Worm (Caenorhabditis elegans) whole organism, L3 larva: ENCODE results near the gene ima-1.
A peak's percentile ranks its signal among the peaks of the same experiment; 100 is the strongest.

ENCODE experiments used
- R02D3.7 ChIP-seq: fragments of 150-350 bp; optimal IDR thresholded peaks from 2 replicates; lab custom pipeline; 2014; ENCODE audit warnings: missing biosample characterization, missing genetic modification characterization
- ZK546.5 ChIP-seq: sonication (generic microtip); optimal IDR thresholded peaks from 2 replicates; lab custom pipeline; 2017; ENCODE audit warnings: missing biosample characterization, missing genetic modification characterization
- aly-2 ChIP-seq: fragments of 150-350 bp; optimal IDR thresholded peaks from 2 replicates; lab custom pipeline; 2014; ENCODE audit warnings: missing biosample characterization, missing genetic modification characterization
- ceh-16 ChIP-seq: sonication (generic microtip); optimal IDR thresholded peaks from 2 replicates; lab custom pipeline; 2017; ENCODE audit warnings: missing biosample characterization, missing genetic modification characterization
- ceh-28 ChIP-seq: fragments of 150-350 bp; optimal IDR thresholded peaks from 2 replicates; lab custom pipeline; 2014; ENCODE audit warnings: missing biosample characterization, missing genetic modification reagents, missing genetic modification characterization
- ceh-9 ChIP-seq: sonication (generic microtip); optimal IDR thresholded peaks from 2 replicates; lab custom pipeline; 2018; ENCODE audit warnings: missing biosample characterization, missing genetic modification characterization
- daf-12 ChIP-seq: fragments of 150-350 bp; optimal IDR thresholded peaks from 2 replicates; lab custom pipeline; 2014; ENCODE audit warnings: missing biosample characterization, missing genetic modification reagents, missing genetic modification characterization
- egl-27 ChIP-seq: sonication (generic microtip); optimal IDR thresholded peaks from 4 replicates; lab custom pipeline; 2017; ENCODE audit warnings: missing biosample characterization, missing genetic modification reagents, missing genetic modification characterization
- egl-5 ChIP-seq: fragments of 150-350 bp; optimal IDR thresholded peaks from 2 replicates; lab custom pipeline; 2017; ENCODE audit warnings: missing biosample characterization, missing genetic modification reagents, missing genetic modification characterization, inconsistent platforms
- elt-2 ChIP-seq: sonication (generic microtip); optimal IDR thresholded peaks from 2 replicates; lab custom pipeline; 2016; ENCODE audit warnings: missing genetic modification reagents, mild to moderate bottlenecking, missing genetic modification characterization, missing compliant biosample characterization
- elt-3 ChIP-seq, 3 experiments: fragments of 150-350 bp in 1 of 3; sonication (generic microtip) in 2 of 3; optimal IDR thresholded peaks; 2 replicates in 2 of 3; 4 replicates in 1 of 3; lab custom pipeline; 2014 to 2017; ENCODE audit warnings: missing biosample characterization in 3 of 3, missing genetic modification characterization in 3 of 3
- eor-1 ChIP-seq, 2 experiments: fragments of 150-350 bp; optimal IDR thresholded peaks; 2 replicates each; lab custom pipeline; 2014 to 2018; ENCODE audit warnings: missing biosample characterization in 2 of 2, missing genetic modification characterization in 2 of 2
- fkh-10 ChIP-seq: sonication (generic microtip); optimal IDR thresholded peaks from 2 replicates; lab custom pipeline; 2017; ENCODE audit warnings: missing biosample characterization, missing genetic modification reagents, missing genetic modification characterization
- fos-1 ChIP-seq: fragments of 150-350 bp; optimal IDR thresholded peaks from 2 replicates; lab custom pipeline; 2014; ENCODE audit warnings: missing biosample characterization, missing genetic modification characterization
- jun-1 ChIP-seq: fragments of 150-350 bp; optimal IDR thresholded peaks from 2 replicates; lab custom pipeline; 2014; ENCODE audit warnings: missing biosample characterization, missing genetic modification reagents, missing genetic modification characterization
- lin-15B ChIP-seq: fragments of 150-350 bp; optimal IDR thresholded peaks from 2 replicates; lab custom pipeline; 2014; ENCODE audit warnings: missing biosample characterization, missing genetic modification characterization
- lsy-12 ChIP-seq: sonication (generic microtip); optimal IDR thresholded peaks from 2 replicates; lab custom pipeline; 2016; ENCODE audit warnings: mild to moderate bottlenecking, missing genetic modification characterization, missing compliant biosample characterization
- mdl-1 ChIP-seq: fragments of 150-350 bp; optimal IDR thresholded peaks from 2 replicates; lab custom pipeline; 2014; ENCODE audit warnings: missing biosample characterization, missing genetic modification characterization
- mml-1 ChIP-seq: fragments of 150-350 bp; sonication (generic microtip); optimal IDR thresholded peaks from 3 replicates; lab custom pipeline; 2014; ENCODE audit warnings: missing biosample characterization, missing genetic modification characterization
- nhr-11 ChIP-seq: fragments of 150-350 bp; optimal IDR thresholded peaks from 2 replicates; lab custom pipeline; 2014; ENCODE audit warnings: missing biosample characterization, missing genetic modification characterization
- nhr-25 ChIP-seq: sonication (generic microtip); optimal IDR thresholded peaks from 2 replicates; lab custom pipeline; 2017; ENCODE audit warnings: missing biosample characterization, missing genetic modification characterization
- nhr-28 ChIP-seq: fragments of 150-350 bp; optimal IDR thresholded peaks from 2 replicates; lab custom pipeline; 2014; ENCODE audit warnings: missing biosample characterization, missing genetic modification characterization
- nhr-43 ChIP-seq: sonication (generic microtip); optimal IDR thresholded peaks from 2 replicates; lab custom pipeline; 2016; ENCODE audit warnings: mild to moderate bottlenecking, missing genetic modification characterization, missing compliant biosample characterization; ENCODE audit not compliant: poor library complexity, severe bottlenecking
- nhr-67 ChIP-seq: fragments of 150-350 bp; optimal IDR thresholded peaks from 2 replicates; lab custom pipeline; 2014; ENCODE audit warnings: missing biosample characterization, missing genetic modification characterization
- nhr-77 ChIP-seq: fragments of 150-350 bp; optimal IDR thresholded peaks from 2 replicates; lab custom pipeline; 2014; ENCODE audit warnings: missing biosample characterization, missing genetic modification characterization
- pqm-1 ChIP-seq: fragments of 150-350 bp; optimal IDR thresholded peaks from 2 replicates; lab custom pipeline; 2017; ENCODE audit warnings: missing biosample characterization, missing genetic modification characterization, inconsistent platforms
- sea-2 ChIP-seq: fragments of 150-350 bp; sonication (generic microtip); optimal IDR thresholded peaks from 4 replicates; lab custom pipeline; 2014; ENCODE audit warnings: missing biosample characterization, missing genetic modification reagents, missing genetic modification characterization
- skn-1 ChIP-seq: fragments of 150-350 bp; optimal IDR thresholded peaks from 2 replicates; lab custom pipeline; 2014; ENCODE audit warnings: missing biosample characterization, missing genetic modification characterization
- snpc-4 ChIP-seq: fragments of 150-350 bp; optimal IDR thresholded peaks from 2 replicates; lab custom pipeline; 2014; ENCODE audit warnings: missing biosample characterization, missing genetic modification characterization
- tbx-2 ChIP-seq: sonication (generic microtip); optimal IDR thresholded peaks from 2 replicates; lab custom pipeline; 2016; ENCODE audit warnings: mild to moderate bottlenecking, missing genetic modification characterization, missing compliant biosample characterization
- unc-39 ChIP-seq: sonication (generic microtip); optimal IDR thresholded peaks from 4 replicates; lab custom pipeline; 2017; ENCODE audit warnings: missing biosample characterization, missing genetic modification characterization
- unc-62 ChIP-seq: fragments of 150-350 bp; sonication (generic microtip); optimal IDR thresholded peaks from 4 replicates; lab custom pipeline; 2014; ENCODE audit warnings: missing biosample characterization, missing genetic modification reagents, missing genetic modification characterization
- ztf-4 ChIP-seq: fragments of 150-350 bp; optimal IDR thresholded peaks from 2 replicates; lab custom pipeline; 2014; ENCODE audit warnings: missing biosample characterization, missing genetic modification characterization

Gene ima-1

DNA sequence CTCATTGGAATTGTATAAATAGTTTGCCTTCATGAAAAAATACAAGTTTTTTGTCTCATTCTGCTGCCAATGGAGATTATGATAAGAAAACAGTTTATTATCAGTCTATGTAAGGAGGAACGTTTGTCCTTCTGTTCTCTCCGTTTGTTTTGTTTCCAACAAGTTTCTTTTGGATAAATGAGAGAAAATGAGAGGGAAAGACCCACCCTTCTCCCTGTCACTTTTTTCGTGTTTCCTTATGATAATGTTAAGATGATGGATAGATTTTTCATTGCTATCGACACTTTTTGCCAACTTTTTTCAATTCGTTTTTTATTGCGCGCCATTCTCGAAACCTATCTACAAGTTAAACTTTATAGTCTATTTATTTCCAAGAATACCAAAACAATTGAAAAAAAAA lies 8.3 kb upstream of the ima-1 start:
- TF ChIP-seq jun-1 (tag; lab: Kevin White, UChicago) (no peak), nhr-43 (peak; percentile 30)

DNA sequence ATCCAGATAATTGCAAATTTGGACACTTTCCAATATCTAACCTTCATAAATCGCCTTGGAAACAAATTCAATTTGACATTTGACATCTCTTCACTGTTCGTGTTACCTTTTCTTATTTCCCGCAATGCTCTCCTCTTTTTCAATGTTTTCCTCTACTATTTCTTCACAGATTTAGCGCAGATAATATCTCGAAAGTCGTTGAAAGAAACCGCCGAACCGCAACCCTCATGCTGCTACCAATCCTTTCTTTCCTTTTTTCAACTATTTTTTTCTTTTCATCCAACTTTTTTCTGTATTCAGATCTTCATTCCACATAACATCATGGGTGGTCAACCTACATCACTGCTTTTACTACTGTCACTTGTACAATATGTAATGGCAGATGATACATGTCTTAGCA lies 5.1 kb upstream of the ima-1 start, which contains the start of gene T19B10.5:
Gene T19B10.5 (plus strand): TSS at position 301 of the 400 bp plus-strand sequence.
- TF ChIP-seq unc-62: no peak
- no peak for TF ChIP-seq egl-27 (tag; lab: Kevin White, UChicago)
- TF ChIP-seq elt-3 (tag; optimal IDR thresholded peaks at IDR 0.05; lab: Kevin White, UChicago): no peak
- TF ChIP-seq skn-1 (tag; lab: Kevin White, UChicago): no peak
- no peak for TF ChIP-seq daf-12 (tag; lab: Kevin White, UChicago)
- TF ChIP-seq ztf-4 (tag; lab: Kevin White, UChicago): no peak
- TF ChIP-seq ZK546.5 (tag; lab: Kevin White, UChicago): no peak
- TF ChIP-seq ceh-9: no peak

DNA sequence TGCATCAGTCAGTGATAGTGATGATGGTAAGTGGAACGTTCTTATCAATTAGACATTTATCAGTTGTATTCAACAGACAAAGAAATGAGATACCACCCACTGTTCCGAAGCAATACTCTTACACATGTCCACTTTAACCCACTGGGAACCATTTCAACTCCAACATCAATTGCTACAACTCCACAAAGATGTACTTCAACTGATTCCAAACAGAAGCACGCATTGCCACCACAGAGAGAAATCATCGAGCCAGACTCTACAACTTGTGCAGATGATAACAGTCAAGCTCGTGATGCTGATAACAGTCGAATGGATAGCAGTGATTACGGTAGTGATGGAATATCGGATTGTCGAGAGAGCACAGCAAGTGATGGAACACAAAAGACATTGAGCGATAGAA lies 3.6 kb upstream of the ima-1 start:
- TF ChIP-seq pqm-1 (tag; lab: Kevin White, UChicago) (peak; percentile 52), elt-2 (tag; lab: Kevin White, UChicago) (peak; percentile 98), sea-2 (no peak)

DNA sequence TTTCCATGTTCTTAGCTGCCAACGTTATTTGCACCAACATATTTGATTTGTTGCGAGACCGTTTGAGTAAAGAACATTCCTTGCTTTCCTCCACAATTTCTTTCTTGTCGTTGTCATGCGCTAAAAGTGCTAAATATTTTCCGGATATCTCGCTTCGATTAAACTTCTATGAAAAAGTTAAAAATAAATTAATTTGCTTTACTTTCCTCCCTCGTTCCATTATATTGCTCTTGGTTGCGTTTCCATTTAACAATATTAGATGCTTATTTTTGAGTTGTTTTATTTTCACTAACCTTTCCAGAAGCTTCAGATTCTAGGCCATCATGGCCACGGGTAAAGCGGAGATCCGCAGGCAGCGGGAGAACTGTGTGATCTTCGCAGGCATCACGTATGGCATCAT lies 2.1 kb downstream of the ima-1 start, which contains the start of gene pgap-1:
Gene pgap-1 (plus strand): TSS at position 301 of the 400 bp plus-strand sequence.
- TF ChIP-seq fkh-10 (GFP tag; lab: Kevin White, UChicago) (no peak), egl-27 (tag; lab: Kevin White, UChicago) (no peak), ZK546.5 (tag; lab: Kevin White, UChicago) (no peak), elt-2 (tag; lab: Kevin White, UChicago) (no peak), daf-12 (tag; lab: Kevin White, UChicago) (no peak), unc-39 (no peak), eor-1 (tag; optimal IDR thresholded peaks at IDR 0.05; lab: Kevin White, UChicago) (no peak), nhr-11 (tag; lab: Kevin White, UChicago) (no peak), nhr-43 (no peak), nhr-67 (no peak), ztf-4 (tag; lab: Kevin White, UChicago) (no peak), lsy-12 (tag; lab: Kevin White, UChicago) (no peak), sea-2 (no peak), ceh-28 (tag; lab: Kevin White, UChicago) (no peak), mdl-1 (tag; lab: Kevin White, UChicago) (no peak)

DNA sequence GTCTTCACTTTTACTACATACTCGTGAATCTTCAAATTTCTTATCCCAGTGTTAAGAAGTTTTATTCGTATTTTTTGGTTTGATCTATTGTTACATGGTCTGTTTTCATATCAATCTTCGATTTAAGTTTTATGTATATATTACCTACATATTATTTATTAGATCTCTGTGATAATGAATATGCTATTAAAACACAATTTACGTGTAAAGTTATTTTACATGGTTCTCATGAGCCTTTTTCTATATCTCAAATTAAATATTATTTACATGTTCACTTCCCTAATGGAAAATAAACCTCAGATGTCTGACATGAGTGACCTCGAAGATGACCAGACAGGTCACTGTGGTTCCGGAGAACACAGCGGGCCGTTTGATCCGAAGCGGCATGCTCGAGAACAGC lies 5.1 kb downstream of the ima-1 start, which contains the start of gene mxl-1:
Gene mxl-1 (plus strand): TSS at position 301 of the 400 bp plus-strand sequence.
- TF ChIP-seq nhr-43 (no peak), ceh-28 (tag; lab: Kevin White, UChicago) (no peak), mml-1 (tag; lab: Kevin White, UChicago) (no peak), snpc-4 (tag; lab: Kevin White, UChicago) (no peak)

DNA sequence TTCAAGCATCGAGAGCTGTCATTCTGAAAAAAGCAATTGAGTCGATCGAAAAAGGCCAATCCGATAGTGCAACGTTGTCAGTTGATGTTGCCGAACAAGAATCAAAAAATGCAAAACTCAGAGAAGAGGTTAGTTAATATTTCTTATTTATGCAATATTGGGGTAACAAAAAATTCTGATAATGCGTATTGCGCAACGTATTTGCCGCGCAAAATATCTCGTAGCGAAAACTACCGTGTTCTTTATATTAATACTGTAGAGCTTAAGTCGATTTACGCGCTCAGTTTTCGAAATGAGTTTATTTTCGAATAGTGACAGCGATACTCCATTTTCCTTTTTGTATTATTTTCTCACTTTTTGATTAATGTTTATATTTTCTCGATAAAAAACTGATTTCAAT lies 5.6 kb downstream of the ima-1 start:
- TF ChIP-seq nhr-25 (tag; lab: Kevin White, UChicago) (no peak), nhr-28 (tag; lab: Kevin White, UChicago) (no peak), fos-1 (tag; lab: Kevin White, UChicago) (no peak), R02D3.7 (tag; lab: Kevin White, UChicago) (no peak), ceh-16 (tag; lab: Kevin White, UChicago) (no peak), elt-3 (tag; optimal IDR thresholded peaks at IDR 0.05; lab: Kevin White, UChicago) (no peak), lsy-12 (tag; lab: Kevin White, UChicago) (no peak), ceh-28 (tag; lab: Kevin White, UChicago) (no peak), ZK546.5 (tag; lab: Kevin White, UChicago) (no peak), nhr-77 (tag; lab: Kevin White, UChicago) (no peak), elt-2 (tag; lab: Kevin White, UChicago) (no peak), skn-1 (tag; lab: Kevin White, UChicago) (no peak), sea-2 (no peak), aly-2 (no peak), tbx-2 (tag; lab: Kevin White, UChicago) (no peak), daf-12 (tag; lab: Kevin White, UChicago) (no peak), egl-5 (tag; lab: Kevin White, UChicago) (no peak), lin-15B (tag; lab: Kevin White, UChicago) (no peak)
